Fruit fly (Drosophila melanogaster) whole organism, embryonic: ENCODE measurements around the gene CG31122.
A peak's percentile ranks its signal among the peaks of the same experiment; 100 is the strongest.

Experiments used
- Abd-B ChIP-seq: fragments of 200-800 bp; sonication (Bioruptor generic); optimal IDR thresholded peaks from 2 replicates; lab custom pipeline; 2018; ENCODE audit warnings: missing biosample characterization, mild to moderate bottlenecking, missing genetic modification characterization, moderate library complexity
- Asciz ChIP-seq: fragments of 200-800 bp; sonication (Bioruptor generic); optimal IDR thresholded peaks from 2 replicates; lab custom pipeline; 2017; ENCODE audit warnings: missing biosample characterization, mild to moderate bottlenecking, missing genetic modification characterization, missing genetic modification reagents
- Atf3 ChIP-seq: fragments of 200-800 bp; sonication (Bioruptor generic); optimal IDR thresholded peaks from 3 replicates; lab custom pipeline; 2016; ENCODE audit warnings: missing biosample characterization, missing genetic modification characterization
- Atf6 ChIP-seq: fragments of 200-800 bp; sonication (Bioruptor generic); IDR thresholded peaks from 2 replicates; pipeline ENCODE4 v1.3.6; 2022; ENCODE audit warnings: missing biosample characterization, missing genetic modification characterization
- Awh ChIP-seq: fragments of 200-800 bp; sonication (Bioruptor generic); IDR thresholded peaks from 2 replicates; pipeline ENCODE4, ENCODE4 v1.3.6; 2022; ENCODE audit warnings: missing biosample characterization, missing genetic modification characterization
- B-H1 ChIP-seq: fragments of 200-800 bp; sonication (Bioruptor generic); IDR thresholded peaks from 3 replicates; pipeline ENCODE4 v1.3.6; 2022; ENCODE audit warnings: missing biosample characterization, missing genetic modification characterization
- CG11093 ChIP-seq: fragments of 200-800 bp; sonication (Bioruptor generic); IDR thresholded peaks from 3 replicates; pipeline ENCODE4 v1.3.6; 2022; ENCODE audit warnings: missing biosample characterization, missing genetic modification characterization
- CG13424 ChIP-seq: fragments of 200-800 bp; sonication (Bioruptor generic); optimal IDR thresholded peaks from 2 replicates; lab custom pipeline; 2019; ENCODE audit warnings: missing biosample characterization, mild to moderate bottlenecking, missing genetic modification characterization, moderate library complexity
- CG14050 ChIP-seq: fragments of 200-800 bp; sonication (Bioruptor generic); IDR thresholded peaks from 3 replicates; pipeline ENCODE4 v1.3.6; 2022; ENCODE audit warnings: missing biosample characterization, missing genetic modification characterization
- CG15479 ChIP-seq: fragments of 200-800 bp; sonication (Bioruptor generic); optimal IDR thresholded peaks from 3 replicates; lab custom pipeline; 2019; ENCODE audit warnings: missing biosample characterization, mild to moderate bottlenecking, missing genetic modification characterization, moderate library complexity
- CG15601 ChIP-seq: fragments of 200-800 bp; sonication (Bioruptor generic); optimal IDR thresholded peaks from 3 replicates; lab custom pipeline; 2019; ENCODE audit warnings: missing biosample characterization, mild to moderate bottlenecking, missing genetic modification characterization, moderate library complexity
- CG1602 ChIP-seq: fragments of 200-800 bp; sonication (Bioruptor generic); optimal IDR thresholded peaks from 3 replicates; lab custom pipeline; 2016; ENCODE audit warnings: missing biosample characterization, missing genetic modification characterization
- CG2712 ChIP-seq: fragments of 200-800 bp; optimal IDR thresholded peaks from 3 replicates; lab custom pipeline; 2019; ENCODE audit warnings: missing biosample characterization, mild to moderate bottlenecking, missing genetic modification characterization, moderate library complexity
- CG3163 ChIP-seq: fragments of 200-800 bp; sonication (Bioruptor generic); optimal IDR thresholded peaks from 3 replicates; lab custom pipeline; 2016; ENCODE audit warnings: missing biosample characterization, missing genetic modification characterization
- CG33557 ChIP-seq: fragments of 200-800 bp; sonication (Bioruptor generic); optimal IDR thresholded peaks from 2 replicates; lab custom pipeline; 2019; ENCODE audit warnings: missing biosample characterization, mild to moderate bottlenecking, missing genetic modification characterization, moderate library complexity
- CG34376 ChIP-seq: fragments of 200-800 bp; sonication (Bioruptor generic); optimal IDR thresholded peaks from 2 replicates; lab custom pipeline; 2018; ENCODE audit warnings: missing biosample characterization, mild to moderate bottlenecking, missing genetic modification characterization
- CG4282 ChIP-seq: fragments of 200-800 bp; sonication (Bioruptor generic); optimal IDR thresholded peaks from 2 replicates; lab custom pipeline; 2016; ENCODE audit warnings: missing biosample characterization, missing genetic modification characterization
- CG4424 ChIP-seq: fragments of 200-800 bp; sonication (Bioruptor generic); optimal IDR thresholded peaks from 3 replicates; lab custom pipeline; 2016; ENCODE audit warnings: missing biosample characterization, missing genetic modification characterization
- CG4820 ChIP-seq: fragments of 200-800 bp; sonication (Bioruptor generic); optimal IDR thresholded peaks from 3 replicates; lab custom pipeline; 2016; ENCODE audit warnings: missing biosample characterization, missing genetic modification characterization
- CG6175 ChIP-seq: fragments of 200-800 bp; sonication (Bioruptor generic); IDR thresholded peaks from 3 replicates; pipeline ENCODE4 v1.3.6; 2022; ENCODE audit warnings: missing biosample characterization, missing genetic modification characterization
- CG8089 ChIP-seq: fragments of 200-800 bp; sonication (Bioruptor generic); optimal IDR thresholded peaks from 3 replicates; lab custom pipeline; 2016; ENCODE audit warnings: missing biosample characterization, missing genetic modification characterization
- CG8478 ChIP-seq: fragments of >200 bp; optimal IDR thresholded peaks from 2 replicates; lab custom pipeline; 2018
- Camta ChIP-seq: fragments of 200-800 bp; sonication (Bioruptor generic); optimal IDR thresholded peaks from 2 replicates; lab custom pipeline; 2016; ENCODE audit warnings: missing biosample characterization, missing genetic modification characterization
- D19A ChIP-seq: fragments of 200-800 bp; optimal IDR thresholded peaks from 3 replicates; lab custom pipeline; 2019; ENCODE audit warnings: missing biosample characterization, mild to moderate bottlenecking, missing genetic modification characterization, moderate library complexity
- Dref ChIP-seq: fragments of 200-800 bp; sonication (Bioruptor generic); IDR thresholded peaks from 2 replicates; pipeline ENCODE4 v1.3.6; 2022; ENCODE audit warnings: missing biosample characterization, missing genetic modification characterization
- Drgx ChIP-seq: fragments of 200-800 bp; sonication (Bioruptor generic); IDR thresholded peaks from 2 replicates; pipeline ENCODE4 v1.3.6; 2022; ENCODE audit warnings: missing biosample characterization, missing genetic modification characterization
- Elba2 ChIP-seq: fragments of 200-800 bp; sonication (Bioruptor generic); optimal IDR thresholded peaks from 3 replicates; lab custom pipeline; 2016; ENCODE audit warnings: missing biosample characterization, missing genetic modification characterization
- HLHmδ ChIP-seq: fragments of 200-800 bp; sonication (Bioruptor generic); optimal IDR thresholded peaks from 2 replicates; lab custom pipeline; 2018; ENCODE audit warnings: missing biosample characterization, mild to moderate bottlenecking, missing genetic modification characterization, moderate library complexity
- HmgZ ChIP-seq: fragments of 200-800 bp; sonication (Bioruptor generic); optimal IDR thresholded peaks from 2 replicates; lab custom pipeline; 2018; ENCODE audit warnings: missing biosample characterization, mild to moderate bottlenecking, missing genetic modification characterization
- Lpt ChIP-seq: fragments of >200 bp; optimal IDR thresholded peaks from 2 replicates; lab custom pipeline; 2018; ENCODE audit warnings: missing biosample characterization, missing genetic modification characterization
- TFAM ChIP-seq: fragments of 200-800 bp; sonication (Bioruptor generic); optimal IDR thresholded peaks from 2 replicates; lab custom pipeline; 2017; ENCODE audit warnings: missing biosample characterization, missing genetic modification characterization, inconsistent platforms
- Usf ChIP-seq: fragments of 200-800 bp; sonication (Bioruptor generic); optimal IDR thresholded peaks from 2 replicates; lab custom pipeline; 2017; ENCODE audit warnings: missing genotype, missing biosample characterization, missing genetic modification characterization
- ara ChIP-seq: fragments of 200-800 bp; sonication (Bioruptor generic); IDR thresholded peaks from 2 replicates; pipeline ENCODE4 v1.3.6; 2022; ENCODE audit warnings: missing biosample characterization, missing genetic modification characterization
- ase ChIP-seq: fragments of 200-800 bp; sonication (Bioruptor generic); IDR thresholded peaks from 3 replicates; pipeline ENCODE4 v1.3.6; 2022; ENCODE audit warnings: missing biosample characterization, missing genetic modification characterization
- bsh ChIP-seq, 2 experiments: fragments of 200-800 bp; sonication (Bioruptor generic); optimal IDR thresholded peaks; 2 replicates each; lab custom pipeline; 2017 to 2018; ENCODE audit warnings: mild to moderate bottlenecking in 2 of 2, missing biosample characterization in 2 of 2, missing genetic modification characterization in 2 of 2, moderate library complexity in 1 of 2
- caup ChIP-seq: fragments of 200-800 bp; sonication (Bioruptor generic); optimal IDR thresholded peaks from 3 replicates; lab custom pipeline; 2017; ENCODE audit warnings: missing biosample characterization, mild to moderate bottlenecking, missing genetic modification characterization, moderate library complexity; ENCODE audit not compliant: severe bottlenecking
- dimm ChIP-seq: fragments of 200-800 bp; sonication (Bioruptor generic); IDR thresholded peaks from 2 replicates; pipeline ENCODE4 v1.3.6; 2022; ENCODE audit warnings: missing biosample characterization, missing genetic modification characterization
- dmrt11E ChIP-seq: fragments of 200-800 bp; sonication (Bioruptor generic); optimal IDR thresholded peaks from 3 replicates; lab custom pipeline; 2018; ENCODE audit warnings: missing biosample characterization, mild to moderate bottlenecking, missing genetic modification characterization, moderate library complexity
- fd64A ChIP-seq: fragments of 200-800 bp; sonication (Bioruptor generic); optimal IDR thresholded peaks from 3 replicates; lab custom pipeline; 2018; ENCODE audit warnings: missing biosample characterization, mild to moderate bottlenecking, missing genetic modification characterization
- gsb-n ChIP-seq: fragments of 200-800 bp; sonication (Bioruptor generic); optimal IDR thresholded peaks from 3 replicates; lab custom pipeline; 2018; ENCODE audit warnings: missing biosample characterization, mild to moderate bottlenecking, missing genetic modification characterization
- gt ChIP-seq: fragments of 200-800 bp; sonication (Bioruptor generic); IDR thresholded peaks from 2 replicates; pipeline ENCODE4 v1.3.6; 2022; ENCODE audit warnings: missing biosample characterization, missing genetic modification characterization
- hbn ChIP-seq: fragments of 200-800 bp; sonication (Bioruptor generic); IDR thresholded peaks from 2 replicates; pipeline ENCODE4 v1.3.6; 2022; ENCODE audit warnings: missing biosample characterization, missing genetic modification characterization; ENCODE audit not compliant: partially characterized antibody
- nom ChIP-seq: fragments of 200-800 bp; sonication (Bioruptor generic); optimal IDR thresholded peaks from 2 replicates; lab custom pipeline; 2017; ENCODE audit warnings: missing biosample characterization, missing genetic modification characterization, mild to moderate bottlenecking, moderate library complexity, missing genetic modification reagents
- pfk ChIP-seq: fragments of 200-800 bp; sonication (Bioruptor generic); optimal IDR thresholded peaks from 2 replicates; lab custom pipeline; 2018; ENCODE audit warnings: missing biosample characterization, mild to moderate bottlenecking, missing genetic modification characterization, moderate library complexity
- phol ChIP-seq: fragments of 200-800 bp; sonication (Bioruptor generic); optimal IDR thresholded peaks from 3 replicates; lab custom pipeline; 2018; ENCODE audit warnings: missing biosample characterization, mild to moderate bottlenecking, missing genetic modification characterization, moderate library complexity
- prd ChIP-seq, 3 experiments: fragments of >200 bp in 2 of 3; fragments of 200-800 bp in 1 of 3; sonication (Bioruptor generic) in 1 of 3; optimal IDR thresholded peaks in 2 of 3; IDR thresholded peaks in 1 of 3; 2 replicates in 2 of 3; 3 replicates in 1 of 3; pipeline versions ENCODE4 v1.3.6 to Lab custom; 2017 to 2022; ENCODE audit warnings: missing biosample characterization in 1 of 3, missing genetic modification characterization in 1 of 3
- psq ChIP-seq: fragments of 200-800 bp; sonication (Bioruptor generic); optimal IDR thresholded peaks from 2 replicates; lab custom pipeline; 2017; ENCODE audit warnings: missing biosample characterization, missing genetic modification characterization
- sd ChIP-seq: fragments of 200-800 bp; sonication (Bioruptor generic); optimal IDR thresholded peaks from 3 replicates; lab custom pipeline; 2018; ENCODE audit warnings: missing biosample characterization, mild to moderate bottlenecking, missing genetic modification characterization, moderate library complexity
- shn ChIP-seq: fragments of 200-800 bp; sonication (Bioruptor generic); optimal IDR thresholded peaks from 3 replicates; lab custom pipeline; 2016; ENCODE audit warnings: missing biosample characterization, missing genetic modification characterization
- sim ChIP-seq: fragments of 200-800 bp; sonication (Bioruptor generic); IDR thresholded peaks from 2 replicates; pipeline ENCODE4 v1.3.6; 2022; ENCODE audit warnings: missing biosample characterization, missing genetic modification characterization

Gene CG31122

dm6 chr3R:18399698-18400020 lies 13.0 kb downstream of the CG31122 start (continued):
- TF ChIP-seq Awh (no peak), fd64A (no peak), Asciz (GFP tag; lab: Kevin White, UChicago) (no peak), Camta (no peak), CG1602 (GFP tag; lab: Kevin White, UChicago) (no peak), bsh (GFP tag; optimal IDR thresholded peaks at IDR 0.05; lab: Kevin White, UChicago) (no peak), prd (optimal IDR thresholded peaks at IDR 0.05; lab: Kevin White, UChicago) (no peak), prd (GFP tag; IDR thresholded peaks at IDR 0.05; lab: Robert Waterston, UW) (no peak), Elba2 (no peak), shn (GFP tag; lab: Kevin White, UChicago) (no peak), Abd-B (GFP tag; lab: Kevin White, UChicago) (no peak), HmgZ (tag; lab: Kevin White, UChicago) (no peak), Usf (GFP tag; lab: Kevin White, UChicago) (no peak), CG4424 (GFP tag; lab: Kevin White, UChicago) (no peak), pfk (GFP tag; lab: Kevin White, UChicago) (no peak), CG4282 (no peak), dimm (GFP tag; lab: Robert Waterston, UW) (no peak), caup (no peak), gsb-n (tag; lab: Kevin White, UChicago) (no peak), psq (no peak)
- TF ChIP-seq, all 482 proteins: peak for 21

dm6 chr3R:18398954-18399697 lies 13.5 kb downstream of the CG31122 start, which contains the start of gene Vha100-2:
TSS of gene Vha100-2 (minus strand) at chr3R:18399169.
- TF ChIP-seq Atf6, result peak; percentile 68; the same call in 1 of the 2 replicates
- peak; percentile 29 for TF ChIP-seq nom
- no peak for TF ChIP-seq CG3163 (GFP tag; lab: Kevin White, UChicago)
- no peak for TF ChIP-seq sim (GFP tag; lab: Robert Waterston, UW)
- no peak for TF ChIP-seq hbn (GFP tag; lab: Robert Waterston, UW)
- no peak for TF ChIP-seq Lpt (GFP tag; lab: Kevin White, UChicago)
- peak; percentile 35 for TF ChIP-seq CG13424 (tag; lab: Kevin White, UChicago)
- no peak for TF ChIP-seq CG33557 (GFP tag; lab: Kevin White, UChicago)
- no peak for TF ChIP-seq CG8478
- no peak for TF ChIP-seq gt (GFP tag; lab: Robert Waterston, UW)
- peak; percentile 39 for TF ChIP-seq D19A
- TF ChIP-seq TFAM (GFP tag; lab: Kevin White, UChicago), result no peak
- TF ChIP-seq CG8089, result no peak
- peak; percentile 44; the same call in 1 of the 3 replicates for TF ChIP-seq CG6175 (GFP tag; lab: Robert Waterston, UW)
- TF ChIP-seq Atf3 (GFP tag; lab: Kevin White, UChicago), result no peak
- TF ChIP-seq dmrt11E (tag; lab: Kevin White, UChicago), result no peak
- TF ChIP-seq CG4424 (GFP tag; lab: Kevin White, UChicago), result peak; percentile 23
- TF ChIP-seq Dref (GFP tag; lab: Robert Waterston, UW), result peak; percentile 45
- no peak; the same call in 2 of the 3 replicates for TF ChIP-seq ase
- TF ChIP-seq HLHmδ (GFP tag; lab: Kevin White, UChicago), result no peak
- no peak for TF ChIP-seq CG2712 (tag; lab: Kevin White, UChicago)
- peak; percentile 67 for TF ChIP-seq CG34376 (GFP tag; lab: Kevin White, UChicago)
- TF ChIP-seq CG11093 (GFP tag; lab: Robert Waterston, UW), result no peak
- TF ChIP-seq CG15479 (GFP tag; lab: Kevin White, UChicago), result no peak
- peak; percentile 0 for TF ChIP-seq CG15601 (tag; lab: Kevin White, UChicago)
- no peak; the same call in 2 of the 3 replicates for TF ChIP-seq B-H1 (GFP tag; lab: Robert Waterston, UW)
- no peak for TF ChIP-seq CG14050 (GFP tag; lab: Robert Waterston, UW)
- TF ChIP-seq Drgx (GFP tag; lab: Robert Waterston, UW), result peak; percentile 67
- TF ChIP-seq phol, result peak; percentile 55
- TF ChIP-seq sd, result peak; percentile 81
- TF ChIP-seq CG4820 (GFP tag; lab: Kevin White, UChicago), result peak; percentile 19
- no peak for TF ChIP-seq ara (GFP tag; lab: Robert Waterston, UW)
